Worm (Caenorhabditis elegans): ENCODE results near the gene ttr-46.

ce11 chrV:9906115-9906514, 44.9 kb upstream of the ttr-46 start, which contains the start of gene fipr-11:
- TF ChIP-seq ceh-34 (tag; optimal IDR thresholded peaks at IDR 0.05): no peak
- TF ChIP-seq ceh-9 (tag; optimal IDR thresholded peaks at IDR 0.05): no peak
- TF ChIP-seq fkh-10 (GFP tag; optimal IDR thresholded peaks at IDR 0.05): no peak
- no peak for TF ChIP-seq dve-1 (tag; optimal IDR thresholded peaks at IDR 0.05)
- no peak for TF ChIP-seq pha-4 (tag; optimal IDR thresholded peaks at IDR 0.05)
- no peak for TF ChIP-seq ets-4 (tag; optimal IDR thresholded peaks at IDR 0.05)
- TF ChIP-seq ama-1 (optimal IDR thresholded peaks at IDR 0.05): no peak
- no peak for TF ChIP-seq unc-3 (GFP tag; conservative IDR thresholded peaks at IDR 0.05)
- TF ChIP-seq unc-3 (tag; optimal IDR thresholded peaks at IDR 0.05): no peak
- no peak for TF ChIP-seq ceh-2 (tag; optimal IDR thresholded peaks at IDR 0.05)
- no peak for TF ChIP-seq pqm-1 (tag; optimal IDR thresholded peaks at IDR 0.05)
- no peak for TF ChIP-seq ceh-31 (tag; optimal IDR thresholded peaks at IDR 0.05)
- no peak for TF ChIP-seq dmd-4 (tag; optimal IDR thresholded peaks at IDR 0.05; ENCODE audit: borderline replicate concordance)
